Fruit fly (Drosophila melanogaster) whole organism, embryonic: ENCODE measurements around the gene aru.

Source experiments
- ATbp ChIP-seq: fragments of 200-800 bp; sonication (Bioruptor generic); optimal IDR thresholded peaks from 2 replicates; lab custom pipeline; 2017; ENCODE audit warnings: missing biosample characterization, mild to moderate bottlenecking, missing genetic modification characterization, missing genetic modification reagents
- Atf3 ChIP-seq: fragments of 200-800 bp; sonication (Bioruptor generic); optimal IDR thresholded peaks from 3 replicates; lab custom pipeline; 2016; ENCODE audit warnings: missing biosample characterization, missing genetic modification characterization
- Bgb ChIP-seq: fragments of 200-800 bp; sonication (Bioruptor generic); IDR thresholded peaks from 2 replicates; pipeline ENCODE4 v1.3.6; 2022; ENCODE audit warnings: missing biosample characterization, missing genetic modification characterization; ENCODE audit not compliant: partially characterized antibody
- Blimp-1 ChIP-seq: fragments of 200-800 bp; sonication (Bioruptor generic); optimal IDR thresholded peaks from 3 replicates; lab custom pipeline; 2018; ENCODE audit warnings: missing biosample characterization, missing genetic modification characterization, mild to moderate bottlenecking, moderate library complexity, missing genetic modification reagents
- C15 ChIP-seq: fragments of 200-800 bp; sonication (Bioruptor generic); IDR thresholded peaks from 3 replicates; pipeline ENCODE4 v1.3.6; 2022; ENCODE audit warnings: missing biosample characterization, missing genetic modification characterization
- CG11504 ChIP-seq: fragments of 200-800 bp; sonication (Bioruptor generic); optimal IDR thresholded peaks from 3 replicates; lab custom pipeline; 2019; ENCODE audit warnings: missing biosample characterization, mild to moderate bottlenecking, missing genetic modification characterization, moderate library complexity
- CG12219 ChIP-seq: fragments of 200-800 bp; sonication (Bioruptor generic); optimal IDR thresholded peaks from 3 replicates; lab custom pipeline; 2018; ENCODE audit warnings: missing biosample characterization, mild to moderate bottlenecking, missing genetic modification characterization
- CG13296 ChIP-seq: fragments of 200-800 bp; sonication (Bioruptor generic); optimal IDR thresholded peaks from 3 replicates; lab custom pipeline; 2018; ENCODE audit warnings: missing biosample characterization, mild to moderate bottlenecking, missing genetic modification characterization
- CG13624 ChIP-seq: fragments of 200-800 bp; sonication (Bioruptor generic); optimal IDR thresholded peaks from 2 replicates; lab custom pipeline; 2016; ENCODE audit warnings: missing biosample characterization, missing genetic modification characterization
- CG15011 ChIP-seq: fragments of 200-800 bp; sonication (Bioruptor generic); optimal IDR thresholded peaks from 3 replicates; lab custom pipeline; 2018; ENCODE audit warnings: missing biosample characterization, mild to moderate bottlenecking, missing genetic modification characterization
- CG15269 ChIP-seq: fragments of 200-800 bp; sonication (Bioruptor generic); optimal IDR thresholded peaks from 2 replicates; lab custom pipeline; 2018; ENCODE audit warnings: missing biosample characterization, mild to moderate bottlenecking, missing genetic modification characterization, moderate library complexity
- CG15601 ChIP-seq: fragments of 200-800 bp; sonication (Bioruptor generic); optimal IDR thresholded peaks from 3 replicates; lab custom pipeline; 2019; ENCODE audit warnings: missing biosample characterization, mild to moderate bottlenecking, missing genetic modification characterization, moderate library complexity
- CG17385 ChIP-seq: fragments of 200-800 bp; sonication (Bioruptor generic); optimal IDR thresholded peaks from 3 replicates; lab custom pipeline; 2018; ENCODE audit warnings: missing biosample characterization, mild to moderate bottlenecking, missing genetic modification characterization
- CG1792 ChIP-seq: fragments of 200-800 bp; sonication (Bioruptor generic); optimal IDR thresholded peaks from 2 replicates; lab custom pipeline; 2016; ENCODE audit warnings: missing biosample characterization, missing genetic modification characterization
- CG18619 ChIP-seq: fragments of 200-800 bp; sonication (Bioruptor generic); optimal IDR thresholded peaks from 3 replicates; lab custom pipeline; 2017; ENCODE audit warnings: missing biosample characterization, mild to moderate bottlenecking, missing genetic modification characterization
- CG2678 ChIP-seq: fragments of 200-800 bp; sonication (Bioruptor generic); optimal IDR thresholded peaks from 3 replicates; lab custom pipeline; 2019; ENCODE audit warnings: missing biosample characterization, mild to moderate bottlenecking, missing genetic modification characterization, moderate library complexity
- CG2889 ChIP-seq: fragments of 200-800 bp; sonication (Bioruptor generic); IDR thresholded peaks from 3 replicates; pipeline ENCODE4 v1.3.6; 2022; ENCODE audit warnings: missing biosample characterization, missing genetic modification characterization
- CG31388 ChIP-seq: fragments of 200-800 bp; sonication (Bioruptor generic); optimal IDR thresholded peaks from 2 replicates; lab custom pipeline; 2016; ENCODE audit warnings: missing biosample characterization, missing genetic modification characterization
- CG3407 ChIP-seq: fragments of 200-800 bp; sonication (Bioruptor generic); optimal IDR thresholded peaks from 2 replicates; lab custom pipeline; 2018; ENCODE audit warnings: missing biosample characterization, mild to moderate bottlenecking, missing genetic modification characterization
- CG4282 ChIP-seq: fragments of 200-800 bp; sonication (Bioruptor generic); optimal IDR thresholded peaks from 2 replicates; lab custom pipeline; 2016; ENCODE audit warnings: missing biosample characterization, missing genetic modification characterization
- CG6175 ChIP-seq: fragments of 200-800 bp; sonication (Bioruptor generic); IDR thresholded peaks from 3 replicates; pipeline ENCODE4 v1.3.6; 2022; ENCODE audit warnings: missing biosample characterization, missing genetic modification characterization
- CG7839 ChIP-seq: fragments of 200-800 bp; sonication (Bioruptor generic); optimal IDR thresholded peaks from 3 replicates; lab custom pipeline; 2018; ENCODE audit warnings: missing biosample characterization, mild to moderate bottlenecking, missing genetic modification characterization, moderate library complexity
- CG7928 ChIP-seq: fragments of 200-800 bp; sonication (Bioruptor generic); optimal IDR thresholded peaks from 2 replicates; lab custom pipeline; 2017; ENCODE audit warnings: missing biosample characterization, mild to moderate bottlenecking, missing genetic modification characterization
- CG8765 ChIP-seq: fragments of 200-800 bp; sonication (Bioruptor generic); IDR thresholded peaks from 2 replicates; pipeline ENCODE4 v1.3.6; 2022; ENCODE audit warnings: missing biosample characterization, missing genetic modification characterization
- CG9215 ChIP-seq: fragments of 200-800 bp; sonication (Bioruptor generic); IDR thresholded peaks from 2 replicates; pipeline ENCODE4 v1.3.6; 2022; ENCODE audit warnings: missing biosample characterization, missing genetic modification characterization
- CG9797 ChIP-seq: fragments of 200-800 bp; sonication (Bioruptor generic); optimal IDR thresholded peaks from 3 replicates; lab custom pipeline; 2018; ENCODE audit warnings: missing biosample characterization, mild to moderate bottlenecking, missing genetic modification characterization
- CG9876 ChIP-seq: fragments of 200-800 bp; sonication (Bioruptor generic); optimal IDR thresholded peaks from 2 replicates; lab custom pipeline; 2016; ENCODE audit warnings: missing biosample characterization, missing genetic modification characterization
- Camta ChIP-seq: fragments of 200-800 bp; sonication (Bioruptor generic); optimal IDR thresholded peaks from 2 replicates; lab custom pipeline; 2016; ENCODE audit warnings: missing biosample characterization, missing genetic modification characterization
- Chrac-16 ChIP-seq: fragments of 200-800 bp; sonication (Bioruptor generic); optimal IDR thresholded peaks from 3 replicates; lab custom pipeline; 2016; ENCODE audit warnings: missing biosample characterization, missing genetic modification characterization
- Dek ChIP-seq: fragments of 200-800 bp; sonication (Bioruptor generic); optimal IDR thresholded peaks from 3 replicates; lab custom pipeline; 2019; ENCODE audit warnings: missing biosample characterization, mild to moderate bottlenecking, missing genetic modification characterization, moderate library complexity
- Eip74EF ChIP-seq, 2 experiments: fragments of 200-800 bp in 1 of 2; fragments of >200 bp in 1 of 2; sonication (Bioruptor generic) in 1 of 2; optimal IDR thresholded peaks; 2 replicates each; lab custom pipeline; 2017 to 2019; ENCODE audit warnings: missing biosample characterization in 2 of 2, missing genetic modification characterization in 2 of 2, mild to moderate bottlenecking in 1 of 2, moderate library complexity in 1 of 2
- GATAe ChIP-seq: fragments of 200-800 bp; sonication (Bioruptor generic); conservative IDR thresholded peaks from 2 replicates; pipeline ENCODE4 v1.3.6; 2022; ENCODE audit warnings: missing biosample characterization, missing genetic modification characterization
- HLH4C ChIP-seq: fragments of 200-800 bp; sonication (Bioruptor generic); IDR thresholded peaks from 3 replicates; pipeline ENCODE4 v1.3.6; 2022; ENCODE audit warnings: missing biosample characterization, missing genetic modification characterization; ENCODE audit not compliant: partially characterized antibody
- Hey ChIP-seq: fragments of 200-800 bp; sonication (Bioruptor generic); optimal IDR thresholded peaks from 3 replicates; lab custom pipeline; 2018; ENCODE audit warnings: missing biosample characterization, mild to moderate bottlenecking, missing genetic modification characterization
- Hmr ChIP-seq: fragments of 200-800 bp; sonication (Bioruptor generic); optimal IDR thresholded peaks from 3 replicates; lab custom pipeline; 2017; ENCODE audit warnings: mild to moderate bottlenecking, missing biosample characterization, missing genetic modification reagents, missing genetic modification characterization
- Hmx ChIP-seq: fragments of 200-800 bp; sonication (Bioruptor generic); optimal IDR thresholded peaks from 2 replicates; lab custom pipeline; 2016; ENCODE audit warnings: missing biosample characterization, missing genetic modification characterization
- Nf-YA ChIP-seq: fragments of 200-800 bp; sonication (Bioruptor generic); IDR thresholded peaks from 2 replicates; pipeline ENCODE4 v1.3.6; 2022; ENCODE audit warnings: missing biosample characterization, missing genetic modification characterization
- Nf-YC ChIP-seq: fragments of 200-800 bp; optimal IDR thresholded peaks from 3 replicates; lab custom pipeline; 2019; ENCODE audit warnings: missing biosample characterization, mild to moderate bottlenecking, missing genetic modification characterization, moderate library complexity
- Opbp ChIP-seq: fragments of 200-800 bp; sonication (Bioruptor generic); IDR thresholded peaks from 3 replicates; pipeline ENCODE4 v1.3.6; 2022; ENCODE audit warnings: missing biosample characterization, missing genetic modification characterization; ENCODE audit not compliant: partially characterized antibody
- abd-A ChIP-seq: fragments of 200-800 bp; sonication (Bioruptor generic); optimal IDR thresholded peaks from 3 replicates; lab custom pipeline; 2019; ENCODE audit warnings: missing biosample characterization, mild to moderate bottlenecking, missing genetic modification characterization, moderate library complexity
- chn ChIP-seq: fragments of 200-800 bp; sonication (Bioruptor generic); optimal IDR thresholded peaks from 2 replicates; lab custom pipeline; 2016; ENCODE audit warnings: missing biosample characterization, missing genetic modification characterization
- ci ChIP-seq: fragments of 200-800 bp; sonication (Bioruptor generic); IDR thresholded peaks from 3 replicates; pipeline ENCODE4 v1.3.6; 2022; ENCODE audit warnings: missing biosample characterization, missing genetic modification characterization
- fru ChIP-seq: fragments of >200 bp; optimal IDR thresholded peaks from 2 replicates; lab custom pipeline; 2017
- gsb-n ChIP-seq: fragments of 200-800 bp; sonication (Bioruptor generic); optimal IDR thresholded peaks from 3 replicates; lab custom pipeline; 2018; ENCODE audit warnings: missing biosample characterization, mild to moderate bottlenecking, missing genetic modification characterization
- klu ChIP-seq: fragments of 200-800 bp; sonication (Bioruptor generic); IDR thresholded peaks from 2 replicates; pipeline ENCODE4 v1.3.6; 2022; ENCODE audit warnings: missing biosample characterization, missing genetic modification characterization
- kni ChIP-seq: fragments of 200-800 bp; sonication (Bioruptor generic); optimal IDR thresholded peaks from 3 replicates; lab custom pipeline; 2017; ENCODE audit warnings: mild to moderate bottlenecking, missing biosample characterization, missing genetic modification reagents, missing genetic modification characterization
- lab ChIP-seq: fragments of 200-800 bp; sonication (Bioruptor generic); optimal IDR thresholded peaks from 3 replicates; lab custom pipeline; 2017; ENCODE audit warnings: missing biosample characterization, missing genetic modification characterization, mild to moderate bottlenecking, moderate library complexity, missing genetic modification reagents
- seq ChIP-seq: fragments of 200-800 bp; sonication (Bioruptor generic); IDR thresholded peaks from 2 replicates; pipeline ENCODE4 v1.3.6; 2022; ENCODE audit warnings: missing biosample characterization, missing genetic modification characterization
- sob ChIP-seq: fragments of 200-800 bp; sonication (Bioruptor generic); IDR thresholded peaks from 2 replicates; pipeline ENCODE4 v1.3.6; 2022; ENCODE audit warnings: missing biosample characterization, missing genetic modification characterization

Gene aru

DNA sequence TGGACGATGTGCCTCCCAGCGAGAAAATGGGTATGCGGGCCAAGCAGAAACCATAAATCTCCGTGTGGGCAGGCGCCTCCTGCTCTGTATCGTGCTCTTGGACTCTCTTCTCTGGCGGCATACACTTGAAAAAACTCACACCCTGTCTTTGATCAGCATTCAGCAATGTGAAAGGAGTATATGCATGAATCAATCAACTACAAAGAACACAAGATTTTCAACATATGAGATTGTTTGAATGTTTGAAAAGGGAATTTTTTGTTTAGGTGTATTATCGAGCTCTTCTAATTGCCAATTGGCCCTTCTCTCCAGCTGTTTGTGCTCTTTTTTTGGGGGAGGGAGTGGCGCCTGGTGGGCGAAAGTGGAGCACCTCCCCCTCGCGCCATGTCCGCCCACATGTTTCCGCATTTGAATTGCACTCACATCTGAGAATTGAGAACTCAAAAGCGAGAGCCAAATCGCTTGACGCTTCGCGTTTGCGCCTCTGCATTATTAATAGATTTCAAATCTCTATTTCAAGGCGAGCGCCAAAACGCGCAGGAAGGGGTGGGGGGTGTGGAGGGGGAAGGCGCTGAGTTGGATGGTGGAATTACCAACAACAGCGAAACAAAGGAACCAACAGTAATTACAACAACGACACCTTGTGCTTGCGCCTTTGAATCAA lies 22.7 kb downstream of the aru start (continued):
- TF ChIP-seq fru (lab: Kevin White, UChicago) (no peak), chn (GFP tag; lab: Kevin White, UChicago) (peak; percentile 86), ATbp (GFP tag; lab: Kevin White, UChicago) (peak; percentile 87), CG9797 (GFP tag; lab: Kevin White, UChicago) (no peak), Blimp-1 (GFP tag; lab: Kevin White, UChicago) (peak; percentile 86), CG13624 (GFP tag; lab: Kevin White, UChicago) (peak; percentile 86), CG1792 (GFP tag; lab: Kevin White, UChicago) (peak; percentile 87), CG12219 (GFP tag; lab: Kevin White, UChicago) (peak; percentile 88), klu (peak; percentile 69), Hmx (GFP tag; lab: Kevin White, UChicago) (no peak), CG9215 (GFP tag; lab: Robert Waterston, UW) (peak; percentile 72), CG2889 (GFP tag; lab: Robert Waterston, UW) (peak; percentile 84), CG13296 (GFP tag; lab: Kevin White, UChicago) (peak; percentile 82), Bgb (no peak), CG17385 (GFP tag; lab: Kevin White, UChicago) (peak; percentile 84), kni (GFP tag; lab: Kevin White, UChicago) (no peak), CG2678 (tag; lab: Kevin White, UChicago) (peak; percentile 92), HLH4C (no peak), gsb-n (tag; lab: Kevin White, UChicago) (peak; percentile 64), CG11504 (peak; percentile 88), seq (GFP tag; lab: Robert Waterston, UW) (peak; percentile 81), ci (peak; percentile 97), Opbp (GFP tag; lab: Robert Waterston, UW) (no peak), Nf-YC (tag; lab: Kevin White, UChicago) (peak; percentile 77), CG15601 (peak; percentile 75), abd-A (tag; lab: Kevin White, UChicago) (peak; percentile 54), Eip74EF (GFP tag; optimal IDR thresholded peaks at IDR 0.05; lab: Kevin White, UChicago) (peak in 1 of 2 experiments; percentile 82), lab (GFP tag; lab: Kevin White, UChicago) (peak; percentile 95), Hey (tag; lab: Kevin White, UChicago) (peak; percentile 65), Atf3 (GFP tag; lab: Kevin White, UChicago) (peak; percentile 81), CG7928 (peak; percentile 52), CG4282 (GFP tag; lab: Kevin White, UChicago) (peak; percentile 21), Hmr (peak; percentile 89), CG31388 (GFP tag; lab: Kevin White, UChicago) (peak; percentile 57), C15 (peak; percentile 84), Nf-YA (peak; percentile 87), CG18619 (peak; percentile 78), CG15269 (tag; lab: Kevin White, UChicago) (peak; percentile 90), Chrac-16 (peak; percentile 72), CG7839 (tag; lab: Kevin White, UChicago) (peak; percentile 90), CG3407 (GFP tag; lab: Kevin White, UChicago) (peak; percentile 78), CG6175 (GFP tag; lab: Robert Waterston, UW) (peak; percentile 83), CG9876 (GFP tag; lab: Kevin White, UChicago) (peak; percentile 72), Dek (tag; lab: Kevin White, UChicago) (peak; percentile 84), sob (GFP tag; lab: Robert Waterston, UW) (peak; percentile 87), Camta (GFP tag; lab: Kevin White, UChicago) (peak; percentile 81), CG15011 (peak; percentile 59), CG8765 (0 out of 2 replicates have a peak, but pooled peaks have one; percentile 12), GATAe (GFP tag; lab: Robert Waterston, UW) (0 out of 2 replicates have a peak, but pooled peaks have one; percentile 23)
